Fruit fly (Drosophila melanogaster): ENCODE data around the gene CG3106.
A peak's percentile ranks its signal among the peaks of the same experiment; 100 is the strongest.

The CG3106 gene

DNA sequence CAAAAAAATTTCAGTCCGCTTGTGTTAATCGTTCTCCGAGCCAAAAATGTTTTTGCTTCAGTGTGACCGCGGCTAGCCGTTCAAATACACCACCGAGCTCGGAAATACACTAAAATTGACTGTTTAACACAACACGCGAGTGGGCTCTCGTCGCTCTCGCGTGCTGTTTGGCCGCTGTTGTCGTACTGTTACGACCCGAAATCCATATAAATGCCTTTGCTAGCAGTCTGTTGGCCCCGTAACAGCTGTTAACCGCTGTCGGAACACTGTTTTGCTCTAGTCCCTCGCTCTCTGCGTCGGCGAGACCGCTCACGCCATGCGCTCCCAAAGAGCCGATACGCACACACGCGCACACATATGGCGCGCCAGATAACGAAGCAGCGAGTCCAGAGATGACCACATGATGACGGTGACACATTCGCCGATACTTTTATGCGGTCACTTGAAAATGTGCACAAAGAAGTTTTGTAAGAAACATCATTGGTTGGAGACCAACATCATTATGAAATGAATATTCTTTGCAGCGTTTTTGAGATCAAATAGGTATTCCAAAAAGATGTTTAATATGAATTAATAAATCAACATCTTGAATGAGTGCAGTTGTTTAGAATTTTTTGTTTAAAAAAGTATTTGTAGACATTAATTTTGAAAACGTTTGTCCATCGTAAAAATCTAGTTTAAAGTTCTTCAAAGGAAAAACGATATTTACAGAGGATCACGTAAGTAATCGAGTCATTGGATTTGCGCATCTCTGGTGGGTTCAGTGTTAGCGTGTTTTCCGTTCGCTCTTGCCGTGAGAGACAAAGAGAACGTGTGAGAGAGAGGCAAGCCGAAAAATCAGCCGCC is 23.1 kb upstream of the CG3106 start (continued):
- peak; percentile 50 for TF ChIP-seq CG18476 (GFP tag; optimal IDR thresholded peaks at IDR 0.05)
- peak; percentile 56 for TF ChIP-seq lmd (GFP tag; IDR thresholded peaks at IDR 0.05)
- no peak for TF ChIP-seq CG7271 (tag; optimal IDR thresholded peaks at IDR 0.05)
- peak; percentile 34 for TF ChIP-seq nerfin-1 (tag; optimal IDR thresholded peaks at IDR 0.05)
- peak; percentile 58 for TF ChIP-seq lab (GFP tag; optimal IDR thresholded peaks at IDR 0.05)
- peak; percentile 37 for TF ChIP-seq CG13296 (GFP tag; optimal IDR thresholded peaks at IDR 0.05)
- TF ChIP-seq Dad (GFP tag; optimal IDR thresholded peaks at IDR 0.05): peak; percentile 23
- no peak for TF ChIP-seq CG5245 (GFP tag; optimal IDR thresholded peaks at IDR 0.05)
- TF ChIP-seq cg (GFP tag; optimal IDR thresholded peaks at IDR 0.05): peak; percentile 36
- TF ChIP-seq B-H1 (GFP tag; IDR thresholded peaks at IDR 0.05): no peak
- TF ChIP-seq Tbp (GFP tag; optimal IDR thresholded peaks at IDR 0.05): peak; percentile 22
- TF ChIP-seq sug (tag; optimal IDR thresholded peaks at IDR 0.05): peak; percentile 82
- TF ChIP-seq CG3163 (GFP tag; optimal IDR thresholded peaks at IDR 0.05): peak; percentile 54
- TF ChIP-seq CG1832 (GFP tag; optimal IDR thresholded peaks at IDR 0.05): no peak
- TF ChIP-seq ERR (GFP tag; optimal IDR thresholded peaks at IDR 0.05): peak; percentile 2
- TF ChIP-seq Ets97D (GFP tag; optimal IDR thresholded peaks at IDR 0.05): no peak
- no peak for TF ChIP-seq dati (GFP tag; IDR thresholded peaks at IDR 0.05)
- no peak for TF ChIP-seq pita (GFP tag; optimal IDR thresholded peaks at IDR 0.05)
- TF ChIP-seq abd-A (tag; optimal IDR thresholded peaks at IDR 0.05): peak; percentile 25
- no peak for TF ChIP-seq CG3726 (GFP tag; IDR thresholded peaks at IDR 0.05)
- TF ChIP-seq mld (GFP tag; IDR thresholded peaks at IDR 0.05; ENCODE audit: partially characterized antibody): peak; percentile 26; the same call in 1 of the 3 replicates
- no peak for TF ChIP-seq h (optimal IDR thresholded peaks at IDR 0.05)
- no peak for TF ChIP-seq Spps (tag; optimal IDR thresholded peaks at IDR 0.05)
- TF ChIP-seq CG43689 (GFP tag; IDR thresholded peaks at IDR 0.05): no peak
- TF ChIP-seq CG34376 (GFP tag; optimal IDR thresholded peaks at IDR 0.05): peak; percentile 71
- TF ChIP-seq sr (GFP tag; IDR thresholded peaks at IDR 0.05): no peak
- no peak for TF ChIP-seq CG10959 (GFP tag; IDR thresholded peaks at IDR 0.05)
- TF ChIP-seq twi (tag; optimal IDR thresholded peaks at IDR 0.05): peak; percentile 76
- peak; percentile 71 for TF ChIP-seq zfh2 (GFP tag; optimal IDR thresholded peaks at IDR 0.05)
- 0 out of 2 replicates have a peak, but pooled peaks have one; percentile 20 for TF ChIP-seq danr (GFP tag; IDR thresholded peaks at IDR 0.05)
- no peak for TF ChIP-seq tup (GFP tag; optimal IDR thresholded peaks at IDR 0.05)
- peak; percentile 78 for TF ChIP-seq grau (tag; optimal IDR thresholded peaks at IDR 0.05)
- peak; percentile 4 for TF ChIP-seq Asciz (GFP tag; optimal IDR thresholded peaks at IDR 0.05)
- no peak for TF ChIP-seq CG14050 (GFP tag; IDR thresholded peaks at IDR 0.05)
- TF ChIP-seq Sry-δ (GFP tag; optimal IDR thresholded peaks at IDR 0.05): peak; percentile 68
- peak; percentile 19 for TF ChIP-seq Hey (tag; optimal IDR thresholded peaks at IDR 0.05)
- TF ChIP-seq CG10979 (tag; optimal IDR thresholded peaks at IDR 0.05): peak; percentile 52
- no peak for TF ChIP-seq Ada2b (GFP tag; IDR thresholded peaks at IDR 0.05)
- TF ChIP-seq schlank (tag; optimal IDR thresholded peaks at IDR 0.05): no peak
- no peak for TF ChIP-seq Sox102F (GFP tag; optimal IDR thresholded peaks at IDR 0.05)
- TF ChIP-seq CG6791 (GFP tag; IDR thresholded peaks at IDR 0.05; ENCODE audit: partially characterized antibody): peak; percentile 18; the same call in 1 of the 3 replicates
- TF ChIP-seq lola (GFP tag; optimal IDR thresholded peaks at IDR 0.05): peak in 1 of 3 experiments; percentile 64
- peak; percentile 53 for TF ChIP-seq CG4424 (GFP tag; optimal IDR thresholded peaks at IDR 0.05)
- TF ChIP-seq maf-S (GFP tag; optimal IDR thresholded peaks at IDR 0.05): peak; percentile 65
- TF ChIP-seq sima (GFP tag; optimal IDR thresholded peaks at IDR 0.05): no peak
- TF ChIP-seq dmrt99B (tag; optimal IDR thresholded peaks at IDR 0.05): peak; percentile 63
- no peak for TF ChIP-seq CG6654 (GFP tag; optimal IDR thresholded peaks at IDR 0.05)
- peak; percentile 71 for TF ChIP-seq CG16813 (GFP tag; IDR thresholded peaks at IDR 0.05; ENCODE audit: partially characterized antibody)
- no peak for TF ChIP-seq TFAM (GFP tag; optimal IDR thresholded peaks at IDR 0.05)
